Worm (Caenorhabditis elegans): Measurements from ENCODE around the gene C39D10.11.

The C39D10.11 gene

DNA sequence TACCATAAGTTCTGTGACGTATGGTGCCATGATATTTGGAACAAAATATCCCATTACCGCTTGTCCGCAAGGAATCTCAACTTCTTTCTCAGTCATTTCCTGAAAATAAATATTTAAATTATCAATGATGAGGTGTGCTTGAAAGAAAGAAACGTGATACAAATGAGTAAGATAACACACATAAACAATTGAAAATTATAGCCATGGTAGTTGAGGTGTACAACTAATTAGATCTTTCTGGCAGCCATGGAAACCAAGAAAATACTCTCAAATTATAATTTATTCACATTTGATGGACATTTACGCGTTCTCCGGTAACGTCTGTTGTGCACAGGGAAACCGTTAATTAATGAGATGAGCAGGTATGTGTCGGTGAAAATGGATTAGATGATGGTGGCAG is 10.8 kb upstream of the C39D10.11 start, which contains the start of gene C39D10.5:
Gene C39D10.5, minus strand, starts transcription at position 101 of the 400 bp plus-strand sequence.
- no peak for TF ChIP-seq ceh-40 (GFP tag; IDR thresholded peaks at IDR 0.05)
- TF ChIP-seq sptf-2 (GFP tag; optimal IDR thresholded peaks at IDR 0.05), result no peak
- no peak for TF ChIP-seq rpc-1 (optimal IDR thresholded peaks at IDR 0.05)
- TF ChIP-seq rpc-1 (tag; optimal IDR thresholded peaks at IDR 0.05), result no peak
- TF ChIP-seq somi-1 (GFP tag; optimal IDR thresholded peaks at IDR 0.05), result no peak
- no peak for TF ChIP-seq lsl-1 (GFP tag; optimal IDR thresholded peaks at IDR 0.05)

DNA sequence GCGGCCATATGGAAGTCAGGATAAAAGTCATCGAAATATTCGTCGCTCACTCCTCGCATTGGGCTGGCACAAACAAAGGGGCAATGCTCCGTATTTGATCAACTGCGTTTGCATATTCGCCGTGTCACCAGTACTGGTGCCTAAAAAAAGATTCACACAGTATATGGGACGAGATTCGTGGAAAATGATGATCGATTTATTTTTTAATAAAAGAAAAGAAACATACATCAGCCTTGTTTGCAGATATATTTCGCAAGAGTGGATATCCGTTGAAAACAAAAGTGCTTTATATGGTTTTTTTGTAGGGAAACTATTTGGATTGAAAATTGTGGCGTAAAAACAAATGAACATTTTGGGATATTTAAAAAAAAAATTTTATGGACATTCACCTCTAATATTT is 5.4 kb upstream of the C39D10.11 start, which contains the start of gene latd-1:
Gene latd-1, minus strand, starts transcription at position 101 of the 400 bp plus-strand sequence.
- TF ChIP-seq lag-1 (GFP tag; IDR thresholded peaks at IDR 0.05) (no peak), madf-3 (GFP tag; IDR thresholded peaks at IDR 0.05) (no peak), ets-4 (GFP tag; optimal IDR thresholded peaks at IDR 0.05) (no peak)

ce11 chrX:7898131-7898530 is 4.9 kb upstream of the C39D10.11 start:
- TF ChIP-seq mxl-1 (tag; optimal IDR thresholded peaks at IDR 0.05) (peak; percentile 58), pbrm-1 (GFP tag; IDR thresholded peaks at IDR 0.05) (peak; percentile 80), ama-1 (optimal IDR thresholded peaks at IDR 0.05) (no peak), ama-1 (GFP tag; optimal IDR thresholded peaks at IDR 0.05) (peak in 1 of 2 experiments; percentile 79), bed-1 (GFP tag; IDR thresholded peaks at IDR 0.05) (no peak), F49E8.2 (tag; optimal IDR thresholded peaks at IDR 0.05; ENCODE audit: insufficient read depth) (peak; percentile 2), nfyb-1 (GFP tag; IDR thresholded peaks at IDR 0.05) (peak; percentile 61; the same call in 1 of the 2 replicates), tbp1 (GFP tag; optimal IDR thresholded peaks at IDR 0.05) (peak; percentile 93), let-526 (GFP tag; IDR thresholded peaks at IDR 0.05) (no peak), ztf-18 (tag; optimal IDR thresholded peaks at IDR 0.05) (peak; percentile 0), him-1 (tag; optimal IDR thresholded peaks at IDR 0.05) (peak; percentile 60), Y56A3A.18 (GFP tag; IDR thresholded peaks at IDR 0.05) (peak; percentile 68; the same call in 1 of the 2 replicates), D2030.7 (GFP tag; IDR thresholded peaks at IDR 0.05) (peak; percentile 36; the same call in 1 of the 2 replicates), die-1 (tag; optimal IDR thresholded peaks at IDR 0.05) (peak; percentile 63), ZK185.1 (tag; optimal IDR thresholded peaks at IDR 0.05; ENCODE audit: poor library complexity, severe bottlenecking) (peak; percentile 74), efl-1 (GFP tag; optimal IDR thresholded peaks at IDR 0.05) (no peak), madf-3 (GFP tag; IDR thresholded peaks at IDR 0.05) (no peak), rec-8 (tag; optimal IDR thresholded peaks at IDR 0.05) (peak; percentile 18 to 40), fkh-3 (tag; optimal IDR thresholded peaks at IDR 0.05) (no peak), snpc-1.3 (tag; optimal IDR thresholded peaks at IDR 0.05; ENCODE audit: insufficient read depth) (peak; percentile 60), tlf-1 (GFP tag; optimal IDR thresholded peaks at IDR 0.05) (no peak), nhr-90 (tag; optimal IDR thresholded peaks at IDR 0.05) (peak; percentile 52), snpc-3.4 (tag; optimal IDR thresholded peaks at IDR 0.05) (peak; percentile 61), rpc-1 (optimal IDR thresholded peaks at IDR 0.05) (peak; percentile 91), rpc-1 (tag; optimal IDR thresholded peaks at IDR 0.05) (peak; percentile 94), nfya-1 (tag; optimal IDR thresholded peaks at IDR 0.05; ENCODE audit: borderline replicate concordance, insufficient read depth) (no peak), ztf-25 (GFP tag; IDR thresholded peaks at IDR 0.05) (0 out of 2 replicates have a peak, but pooled peaks have one; percentile 58), rcor-1 (GFP tag; IDR thresholded peaks at IDR 0.05) (0 out of 2 replicates have a peak, but pooled peaks have one; percentile 46), lin-26 (GFP tag; IDR thresholded peaks at IDR 0.05) (peak; percentile 86), B0261.1 (tag; optimal IDR thresholded peaks at IDR 0.05) (peak; percentile 84), madf-10 (tag; optimal IDR thresholded peaks at IDR 0.05) (peak; percentile 15), zfh-2 (GFP tag; conservative IDR thresholded peaks at IDR 0.05) (no peak), ztf-26 (tag; optimal IDR thresholded peaks at IDR 0.05) (peak; percentile 29), snpc-1.1 (tag; optimal IDR thresholded peaks at IDR 0.05; ENCODE audit: insufficient read depth) (peak; percentile 12), ekl-4 (GFP tag; IDR thresholded peaks at IDR 0.05) (0 out of 2 replicates have a peak, but pooled peaks have one; percentile 24), snpc-4 (GFP tag; optimal IDR thresholded peaks at IDR 0.05) (no peak), snpc-4 (tag; optimal IDR thresholded peaks at IDR 0.05) (peak in 1 of 4 experiments; percentile 61)

All from whole organism, young adult.